Fruit fly (Drosophila melanogaster): ENCODE measurements around the gene dop.
A peak's percentile ranks its signal among the peaks of the same experiment; 100 is the strongest.

dop gene

DNA sequence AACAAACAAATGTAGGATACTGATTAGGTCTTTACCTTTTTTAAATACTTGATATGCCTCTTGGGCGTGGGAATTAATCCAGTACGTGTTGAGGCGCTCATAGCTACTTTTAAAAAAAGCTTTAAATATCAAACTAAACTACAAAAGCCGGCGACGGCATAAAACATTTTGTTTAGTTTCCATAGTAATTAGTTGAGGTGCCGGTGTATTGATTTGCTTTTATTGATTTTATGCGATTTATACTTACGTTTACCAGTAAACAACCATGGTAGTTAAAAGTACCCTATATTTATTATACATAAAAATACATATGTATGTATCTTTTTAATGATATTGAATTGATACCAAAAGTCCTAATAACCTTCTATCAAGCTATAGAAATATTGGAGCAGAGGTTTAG, 46.9 kb downstream of the dop start, which contains the start of gene CG13449:
Gene CG13449 (minus strand): TSS at position 101 of the 400 bp plus-strand sequence.
- no peak for TF ChIP-seq OdsH (GFP tag; optimal IDR thresholded peaks at IDR 0.05)
- no peak for TF ChIP-seq Vsx2 (GFP tag; optimal IDR thresholded peaks at IDR 0.05; ENCODE audit: partially characterized antibody)
- no peak for TF ChIP-seq pan (optimal IDR thresholded peaks at IDR 0.05)
- TF ChIP-seq sv (GFP tag; optimal IDR thresholded peaks at IDR 0.05): no peak
- TF ChIP-seq dl (GFP tag; optimal IDR thresholded peaks at IDR 0.05; ENCODE audit: insufficient read depth in 1 of 2, partially characterized antibody in 2 of 2): no peak
- TF ChIP-seq Rel (GFP tag; optimal IDR thresholded peaks at IDR 0.05): no peak
- TF ChIP-seq Rel (tag; optimal IDR thresholded peaks at IDR 0.05): no peak
- no peak for TF ChIP-seq brk (GFP tag; optimal IDR thresholded peaks at IDR 0.05)
- no peak for TF ChIP-seq tai (GFP tag; optimal IDR thresholded peaks at IDR 0.05)
- TF ChIP-seq N (GFP tag; optimal IDR thresholded peaks at IDR 0.05): no peak

DNA sequence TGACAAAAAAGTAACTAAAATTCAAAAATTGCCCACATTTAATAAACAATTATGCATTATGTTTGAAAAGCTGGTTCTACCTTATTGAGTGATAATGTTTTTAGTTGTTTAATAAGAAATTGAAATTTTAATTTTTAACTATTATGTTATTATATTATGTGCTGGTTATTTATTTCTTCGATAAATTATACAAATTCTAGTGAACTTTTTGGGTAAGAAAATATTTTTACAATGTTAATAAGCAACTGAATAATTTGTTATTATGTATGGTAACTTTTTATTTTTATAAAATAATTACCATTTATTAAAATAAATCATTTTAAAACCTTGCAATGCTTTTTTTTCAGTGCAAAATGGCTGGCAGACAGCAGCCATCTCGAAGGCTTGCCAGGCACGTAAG, 50.7 kb downstream of the dop start:
- TF ChIP-seq Rel (GFP tag; optimal IDR thresholded peaks at IDR 0.05): no peak
- TF ChIP-seq Rel (tag; optimal IDR thresholded peaks at IDR 0.05): no peak
- no peak for TF ChIP-seq Mio (GFP tag; optimal IDR thresholded peaks at IDR 0.05)
- TF ChIP-seq fru (GFP tag; optimal IDR thresholded peaks at IDR 0.05): no peak
- no peak for TF ChIP-seq pan (optimal IDR thresholded peaks at IDR 0.05)
- no peak for TF ChIP-seq brk (GFP tag; optimal IDR thresholded peaks at IDR 0.05)
- TF ChIP-seq jim (GFP tag; optimal IDR thresholded peaks at IDR 0.05): no peak
- no peak for TF ChIP-seq CrebA (GFP tag; optimal IDR thresholded peaks at IDR 0.05; ENCODE audit: borderline replicate concordance)
- no peak for TF ChIP-seq sv (GFP tag; optimal IDR thresholded peaks at IDR 0.05)
- no peak for TF ChIP-seq tai (GFP tag; optimal IDR thresholded peaks at IDR 0.05)
- TF ChIP-seq Sp1 (GFP tag; optimal IDR thresholded peaks at IDR 0.05): no peak
- TF ChIP-seq HLH106 (tag; optimal IDR thresholded peaks at IDR 0.05): no peak
- TF ChIP-seq dmrt93B (GFP tag; optimal IDR thresholded peaks at IDR 0.05): no peak
- TF ChIP-seq OdsH (GFP tag; optimal IDR thresholded peaks at IDR 0.05): no peak
- TF ChIP-seq dl (GFP tag; optimal IDR thresholded peaks at IDR 0.05; ENCODE audit: insufficient read depth in 1 of 2, partially characterized antibody in 2 of 2): no peak
- TF ChIP-seq dsf (GFP tag; optimal IDR thresholded peaks at IDR 0.05; ENCODE audit: borderline replicate concordance): no peak
- no peak for TF ChIP-seq psq (GFP tag; optimal IDR thresholded peaks at IDR 0.05)
- TF ChIP-seq woc (GFP tag; optimal IDR thresholded peaks at IDR 0.05): no peak
- TF ChIP-seq N (GFP tag; optimal IDR thresholded peaks at IDR 0.05): no peak

DNA sequence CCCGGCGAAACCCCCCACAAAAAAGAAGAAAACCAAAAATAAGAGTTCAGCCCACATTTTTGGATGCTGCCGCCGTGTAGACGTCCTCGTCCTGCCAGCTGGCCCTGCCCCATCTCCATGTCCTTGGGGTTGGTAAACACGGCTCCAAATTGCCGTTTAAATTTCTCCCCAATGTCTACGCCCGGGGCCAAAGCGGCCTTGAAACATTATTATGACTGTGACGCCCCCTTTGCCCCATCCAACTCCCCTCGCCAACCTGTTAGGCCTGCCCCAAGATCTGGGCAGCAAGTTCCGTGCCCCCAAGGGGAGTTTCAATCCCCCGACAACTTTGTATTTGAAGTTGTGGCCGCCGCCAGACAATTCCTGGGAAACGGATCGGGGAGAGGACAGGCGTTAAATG, 51.1 kb downstream of the dop start:
- TF ChIP-seq Hr83 (GFP tag; optimal IDR thresholded peaks at IDR 0.05; ENCODE audit: poor library complexity, severe bottlenecking) (no peak), GATAd (GFP tag; optimal IDR thresholded peaks at IDR 0.05) (no peak), tai (GFP tag; optimal IDR thresholded peaks at IDR 0.05) (no peak), psq (GFP tag; optimal IDR thresholded peaks at IDR 0.05) (no peak), Myc (optimal IDR thresholded peaks at IDR 0.05) (no peak), Dif (GFP tag; optimal IDR thresholded peaks at IDR 0.05; ENCODE audit: partially characterized antibody) (no peak), ey (GFP tag; optimal IDR thresholded peaks at IDR 0.05) (no peak), pan (optimal IDR thresholded peaks at IDR 0.05) (no peak), CG32264 (GFP tag; optimal IDR thresholded peaks at IDR 0.05) (no peak), Dfd (GFP tag; optimal IDR thresholded peaks at IDR 0.05) (no peak), Hr78 (GFP tag; optimal IDR thresholded peaks at IDR 0.05) (no peak), Rel (GFP tag; optimal IDR thresholded peaks at IDR 0.05) (no peak), Rel (tag; optimal IDR thresholded peaks at IDR 0.05) (no peak), CG9705 (GFP tag; optimal IDR thresholded peaks at IDR 0.05) (no peak), foxo (GFP tag; optimal IDR thresholded peaks at IDR 0.05) (no peak), dmrt93B (GFP tag; optimal IDR thresholded peaks at IDR 0.05) (no peak)

DNA sequence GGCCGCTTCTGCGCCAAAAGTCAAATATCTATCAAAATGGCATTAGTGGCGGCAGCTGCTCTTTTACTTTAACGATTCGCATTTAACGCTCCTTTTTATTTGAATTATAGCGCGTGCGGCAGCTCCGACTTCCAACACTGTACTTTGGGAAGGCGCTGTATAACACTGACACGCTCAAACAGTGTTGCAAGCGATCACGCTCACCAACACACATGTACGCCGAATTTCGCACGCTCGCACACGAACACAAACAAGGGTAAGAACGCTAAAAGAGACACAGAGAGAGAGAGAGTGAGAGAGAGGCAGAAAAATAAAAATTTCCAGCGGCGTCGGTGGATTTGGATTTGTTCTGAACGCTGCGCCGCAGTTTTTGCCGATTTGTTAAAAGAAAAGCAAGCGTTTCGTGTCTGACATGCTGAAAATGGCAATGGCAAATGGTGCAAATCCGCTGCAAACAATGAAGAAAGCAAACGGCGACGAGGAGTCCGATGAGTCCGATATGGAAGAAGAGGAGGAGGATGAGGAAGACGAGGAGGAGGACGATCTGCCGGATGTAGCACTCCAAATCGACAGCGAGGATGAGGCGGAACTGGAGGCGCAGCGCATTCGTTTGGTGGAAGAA, 53.9 kb downstream of the dop start, which contains the start of gene Phs:
Gene Phs (plus strand): TSS at position 276 of the 622 bp plus-strand sequence.
- TF ChIP-seq Dfd (GFP tag; optimal IDR thresholded peaks at IDR 0.05) (no peak), lola (GFP tag; optimal IDR thresholded peaks at IDR 0.05) (no peak), Hnf4 (GFP tag; optimal IDR thresholded peaks at IDR 0.05) (peak; percentile 98), N (GFP tag; optimal IDR thresholded peaks at IDR 0.05) (peak; percentile 29), psq (GFP tag; optimal IDR thresholded peaks at IDR 0.05) (peak; percentile 87), CG9705 (GFP tag; optimal IDR thresholded peaks at IDR 0.05) (peak; percentile 78), Dif (GFP tag; optimal IDR thresholded peaks at IDR 0.05; ENCODE audit: partially characterized antibody) (peak; percentile 67), dl (GFP tag; optimal IDR thresholded peaks at IDR 0.05; ENCODE audit: insufficient read depth in 1 of 2, partially characterized antibody in 2 of 2) (peak; percentile 21 to 62), tai (GFP tag; optimal IDR thresholded peaks at IDR 0.05) (peak; percentile 95), Jra (GFP tag; optimal IDR thresholded peaks at IDR 0.05) (peak; percentile 94), dmrt93B (GFP tag; optimal IDR thresholded peaks at IDR 0.05) (peak; percentile 78), br (GFP tag; optimal IDR thresholded peaks at IDR 0.05) (peak; percentile 94), HLH106 (tag; optimal IDR thresholded peaks at IDR 0.05) (peak; percentile 73), foxo (GFP tag; optimal IDR thresholded peaks at IDR 0.05) (peak; percentile 64 to 95), CrebA (GFP tag; optimal IDR thresholded peaks at IDR 0.05; ENCODE audit: borderline replicate concordance) (peak; percentile 28), ey (GFP tag; optimal IDR thresholded peaks at IDR 0.05) (peak; percentile 88), sage (GFP tag; optimal IDR thresholded peaks at IDR 0.05) (peak; percentile 55), Mio (GFP tag; optimal IDR thresholded peaks at IDR 0.05) (peak; percentile 81), fru (GFP tag; optimal IDR thresholded peaks at IDR 0.05) (peak; percentile 87), Vsx2 (GFP tag; optimal IDR thresholded peaks at IDR 0.05; ENCODE audit: partially characterized antibody) (peak; percentile 48), Sp1 (GFP tag; optimal IDR thresholded peaks at IDR 0.05) (peak; percentile 71), Abd-B (GFP tag; optimal IDR thresholded peaks at IDR 0.05) (no peak), Hr78 (GFP tag; optimal IDR thresholded peaks at IDR 0.05) (no peak), Rel (GFP tag; optimal IDR thresholded peaks at IDR 0.05) (no peak), Rel (tag; optimal IDR thresholded peaks at IDR 0.05) (peak; percentile 82), Myc (optimal IDR thresholded peaks at IDR 0.05) (peak; percentile 23), Hr83 (GFP tag; optimal IDR thresholded peaks at IDR 0.05; ENCODE audit: poor library complexity, severe bottlenecking) (peak; percentile 99), h (GFP tag; optimal IDR thresholded peaks at IDR 0.05) (peak; percentile 94), sv (GFP tag; optimal IDR thresholded peaks at IDR 0.05) (peak; percentile 70), brk (GFP tag; optimal IDR thresholded peaks at IDR 0.05) (peak; percentile 85), usp (GFP tag; optimal IDR thresholded peaks at IDR 0.05) (no peak), CG32264 (GFP tag; optimal IDR thresholded peaks at IDR 0.05) (peak; percentile 89)
